Worm (Caenorhabditis elegans): ENCODE data around the gene srz-70.

DNA sequence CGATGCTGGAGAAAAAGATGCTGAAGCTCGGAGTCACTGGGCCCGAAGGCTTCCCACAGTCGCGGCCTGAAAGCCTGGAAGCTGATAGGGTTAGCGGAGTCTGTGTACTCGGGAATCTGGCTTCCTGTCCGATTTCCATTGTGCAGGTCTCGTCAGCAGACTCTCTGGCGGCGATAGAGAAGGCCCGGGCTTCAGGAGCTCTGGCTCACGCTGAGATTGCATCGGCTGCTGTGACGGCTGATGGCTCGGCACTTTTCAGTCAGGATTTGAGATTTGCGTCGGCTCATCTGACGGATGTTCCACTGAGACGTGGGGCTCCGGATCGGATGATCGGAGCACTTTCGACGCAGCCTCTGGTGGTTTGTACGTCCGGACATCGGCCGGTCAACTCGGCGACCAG, 44.6 kb upstream of the srz-70 start:
- TF ChIP-seq F13H6.1 (tag; optimal IDR thresholded peaks at IDR 0.05) (no peak), sox-4 (tag; optimal IDR thresholded peaks at IDR 0.05) (no peak), nhr-11 (tag; optimal IDR thresholded peaks at IDR 0.05) (no peak), elt-2 (tag; optimal IDR thresholded peaks at IDR 0.05) (no peak), ama-1 (optimal IDR thresholded peaks at IDR 0.05) (no peak), hlh-30 (tag; optimal IDR thresholded peaks at IDR 0.05; ENCODE audit: insufficient read depth) (no peak), unc-86 (tag; optimal IDR thresholded peaks at IDR 0.05) (no peak), ceh-9 (tag; optimal IDR thresholded peaks at IDR 0.05) (no peak), ceh-14 (tag; optimal IDR thresholded peaks at IDR 0.05) (no peak), pax-1 (tag; optimal IDR thresholded peaks at IDR 0.05) (no peak)
